Worm (Caenorhabditis elegans): ENCODE results near the gene bcas-2.

DNA sequence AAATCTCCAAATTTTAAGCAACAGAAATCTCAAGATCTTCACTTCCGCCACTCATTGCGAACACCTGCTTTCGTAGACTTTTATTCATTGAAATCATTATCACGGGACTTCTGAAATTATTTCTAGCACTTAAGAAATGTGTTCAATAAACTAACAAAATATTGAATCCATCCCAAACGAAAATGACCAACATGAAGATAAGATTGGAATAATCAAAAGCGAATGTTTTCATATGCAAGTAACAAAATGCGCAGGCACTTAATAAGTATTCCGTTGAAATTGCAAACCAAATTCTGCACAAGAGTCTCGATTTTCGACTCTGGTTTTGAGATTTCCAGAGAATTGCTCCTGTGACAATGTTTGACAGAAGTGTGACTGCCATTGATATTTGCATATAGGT lies 18.8 kb upstream of the bcas-2 start, which contains the start of gene srg-5:
- no peak for TF ChIP-seq med-1 (GFP tag; optimal IDR thresholded peaks at IDR 0.05; ENCODE audit: insufficient read depth)
- TF ChIP-seq ref-1 (GFP tag; conservative IDR thresholded peaks at IDR 0.05), result no peak
- TF ChIP-seq cog-1 (tag; optimal IDR thresholded peaks at IDR 0.05), result no peak
- TF ChIP-seq flt-1 (GFP tag; IDR thresholded peaks at IDR 0.05), result no peak
- no peak for TF ChIP-seq tab-1 (GFP tag; IDR thresholded peaks at IDR 0.05)
